Fruit fly (Drosophila melanogaster) whole organism, prepupa: ENCODE measurements around the gene CG32939.

ENCODE experiments used
- Blimp-1 ChIP-seq: fragments of 200-800 bp; sonication (Bioruptor generic); optimal IDR thresholded peaks from 3 replicates; lab custom pipeline; 2017; ENCODE audit warnings: missing biosample characterization, missing genetic modification characterization, mild to moderate bottlenecking, moderate library complexity, missing genetic modification reagents
- CG10631 ChIP-seq: fragments of 200-800 bp; sonication (Bioruptor generic); optimal IDR thresholded peaks from 2 replicates; lab custom pipeline; 2016; ENCODE audit warnings: missing biosample characterization, missing genetic modification characterization
- CG10669 ChIP-seq: fragments of 200-800 bp; sonication (Bioruptor generic); optimal IDR thresholded peaks from 3 replicates; lab custom pipeline; 2018; ENCODE audit warnings: missing biosample characterization, mild to moderate bottlenecking, missing genetic modification characterization, moderate library complexity
- CG11294 ChIP-seq: fragments of 200-800 bp; sonication (Bioruptor generic); IDR thresholded peaks from 2 replicates; pipeline ENCODE4 v1.3.6; 2022; ENCODE audit warnings: missing biosample characterization, missing genetic modification characterization
- CG11762 ChIP-seq: fragments of 200-800 bp; sonication (Bioruptor generic); optimal IDR thresholded peaks from 3 replicates; lab custom pipeline; 2016; ENCODE audit warnings: missing biosample characterization, missing genetic modification characterization; ENCODE audit not compliant: insufficient read depth
- CG11902 ChIP-seq: fragments of 200-800 bp; sonication (Bioruptor generic); optimal IDR thresholded peaks from 3 replicates; lab custom pipeline; 2016; ENCODE audit warnings: missing biosample characterization, missing genetic modification characterization
- CG1621 ChIP-seq: fragments of 200-800 bp; sonication (Bioruptor generic); optimal IDR thresholded peaks from 3 replicates; lab custom pipeline; 2018; ENCODE audit warnings: missing biosample characterization, mild to moderate bottlenecking, missing genetic modification characterization
- CG3032 ChIP-seq: fragments of 200-800 bp; optimal IDR thresholded peaks from 2 replicates; lab custom pipeline; 2019; ENCODE audit warnings: missing biosample characterization, mild to moderate bottlenecking, missing genetic modification characterization, moderate library complexity
- CG31627 ChIP-seq: fragments of 200-800 bp; sonication (Bioruptor generic); optimal IDR thresholded peaks from 3 replicates; lab custom pipeline; 2016; ENCODE audit warnings: missing biosample characterization, missing genetic modification characterization
- CG34406 ChIP-seq: fragments of 200-800 bp; sonication (Bioruptor generic); optimal IDR thresholded peaks from 3 replicates; lab custom pipeline; 2016; ENCODE audit warnings: missing biosample characterization, missing genetic modification characterization
- CG3919 ChIP-seq: fragments of 200-800 bp; sonication (Bioruptor generic); optimal IDR thresholded peaks from 3 replicates; lab custom pipeline; 2016; ENCODE audit warnings: missing biosample characterization, missing genetic modification characterization
- CG4318 ChIP-seq: fragments of 200-800 bp; sonication (Bioruptor generic); optimal IDR thresholded peaks from 3 replicates; lab custom pipeline; 2017; ENCODE audit warnings: missing biosample characterization, mild to moderate bottlenecking, missing genetic modification characterization
- CG6163 ChIP-seq: fragments of 200-800 bp; sonication (Bioruptor generic); IDR thresholded peaks from 3 replicates; pipeline ENCODE4 v1.3.6; 2022; ENCODE audit warnings: missing biosample characterization, missing genetic modification characterization
- CG6276 ChIP-seq: fragments of 200-800 bp; sonication (Bioruptor generic); optimal IDR thresholded peaks from 2 replicates; lab custom pipeline; 2017; ENCODE audit warnings: missing biosample characterization, mild to moderate bottlenecking, missing genetic modification characterization
- CG6792 ChIP-seq: fragments of 200-800 bp; sonication (Bioruptor generic); optimal IDR thresholded peaks from 3 replicates; lab custom pipeline; 2016; ENCODE audit warnings: missing biosample characterization, missing genetic modification characterization
- CG6854 ChIP-seq: fragments of 200-800 bp; sonication (Bioruptor generic); optimal IDR thresholded peaks from 2 replicates; lab custom pipeline; 2017; ENCODE audit warnings: missing biosample characterization, mild to moderate bottlenecking, missing genetic modification characterization
- CG8119 ChIP-seq: fragments of 200-800 bp; sonication (Bioruptor generic); IDR thresholded peaks from 3 replicates; pipeline ENCODE4 v1.3.6; 2022; ENCODE audit warnings: missing biosample characterization, missing genetic modification characterization
- CG8319 ChIP-seq: fragments of 200-800 bp; sonication (Bioruptor generic); optimal IDR thresholded peaks from 3 replicates; lab custom pipeline; 2016; ENCODE audit warnings: missing biosample characterization, missing genetic modification characterization
- CG8632 ChIP-seq: fragments of 200-800 bp; sonication (Bioruptor generic); optimal IDR thresholded peaks from 3 replicates; lab custom pipeline; 2016; ENCODE audit warnings: missing biosample characterization, missing genetic modification characterization
- Eip75B ChIP-seq: fragments of 200-800 bp; sonication (Bioruptor generic); optimal IDR thresholded peaks from 3 replicates; lab custom pipeline; 2016; ENCODE audit warnings: missing biosample characterization, missing genetic modification characterization
- Eip78C ChIP-seq: fragments of 200-800 bp; sonication (Bioruptor generic); peaks from one replicate; lab custom pipeline; 2016; ENCODE audit warnings: missing biosample characterization, missing genetic modification characterization
- Eip93F ChIP-seq: fragments of 200-800 bp; sonication (Bioruptor generic); optimal IDR thresholded peaks from 2 replicates; lab custom pipeline; 2016; ENCODE audit warnings: missing biosample characterization, mild to moderate bottlenecking, missing genetic modification characterization
- Ets21C ChIP-seq: fragments of 200-800 bp; sonication (Bioruptor generic); optimal IDR thresholded peaks from 3 replicates; lab custom pipeline; 2016; ENCODE audit warnings: missing biosample characterization, missing genetic modification characterization
- Gug ChIP-seq: fragments of 200-800 bp; sonication (Bioruptor generic); IDR thresholded peaks from 2 replicates; pipeline ENCODE4 v1.3.6; 2022; ENCODE audit warnings: missing biosample characterization, missing genetic modification characterization
- Hr38 ChIP-seq: sonication (Bioruptor generic); optimal IDR thresholded peaks from 2 replicates; lab custom pipeline; 2016; ENCODE audit warnings: missing biosample characterization, missing genetic modification characterization
- Hr39 ChIP-seq: fragments of 200-800 bp; sonication (Bioruptor generic); optimal IDR thresholded peaks from 2 replicates; lab custom pipeline; 2016; ENCODE audit warnings: missing biosample characterization, missing genetic modification characterization
- Hr4 ChIP-seq: fragments of 200-800 bp; sonication (Bioruptor generic); optimal IDR thresholded peaks from 3 replicates; lab custom pipeline; 2016; ENCODE audit warnings: missing biosample characterization, missing genetic modification characterization
- Lpt ChIP-seq: fragments of 200-800 bp; sonication (Bioruptor generic); optimal IDR thresholded peaks from 3 replicates; lab custom pipeline; 2016; ENCODE audit warnings: missing biosample characterization, missing genetic modification characterization
- Met ChIP-seq: fragments of 200-800 bp; sonication (Bioruptor generic); optimal IDR thresholded peaks from 3 replicates; lab custom pipeline; 2016; ENCODE audit warnings: missing biosample characterization, missing genetic modification characterization
- OdsH ChIP-seq: fragments of 200-800 bp; sonication (Bioruptor generic); optimal IDR thresholded peaks from 3 replicates; lab custom pipeline; 2016; ENCODE audit warnings: missing biosample characterization, missing genetic modification characterization
- Smox ChIP-seq: fragments of 200-800 bp; sonication (Bioruptor generic); optimal IDR thresholded peaks from 3 replicates; lab custom pipeline; 2016; ENCODE audit warnings: missing biosample characterization, missing genetic modification characterization
- Sox102F ChIP-seq: fragments of 200-800 bp; sonication (Bioruptor generic); optimal IDR thresholded peaks from 2 replicates; lab custom pipeline; 2016; ENCODE audit warnings: missing biosample characterization, mild to moderate bottlenecking, missing genetic modification characterization
- Sox14 ChIP-seq: fragments of 200-800 bp; sonication (Bioruptor generic); optimal IDR thresholded peaks from 3 replicates; lab custom pipeline; 2016; ENCODE audit warnings: missing biosample characterization, missing genetic modification characterization
- Sox15 ChIP-seq: fragments of 200-800 bp; sonication (Bioruptor generic); optimal IDR thresholded peaks from 3 replicates; lab custom pipeline; 2016; ENCODE audit warnings: missing biosample characterization, missing genetic modification characterization
- achi ChIP-seq: fragments of 200-800 bp; sonication (Bioruptor generic); optimal IDR thresholded peaks from 3 replicates; lab custom pipeline; 2016; ENCODE audit warnings: missing biosample characterization, missing genetic modification characterization
- dac ChIP-seq: fragments of 200-800 bp; sonication (Bioruptor generic); optimal IDR thresholded peaks from 2 replicates; lab custom pipeline; 2017; ENCODE audit warnings: missing biosample characterization, mild to moderate bottlenecking, missing genetic modification characterization
- dsx ChIP-seq: fragments of 200-800 bp; optimal IDR thresholded peaks from 3 replicates; lab custom pipeline; 2019; ENCODE audit warnings: missing biosample characterization, mild to moderate bottlenecking, missing genetic modification characterization, moderate library complexity; ENCODE audit not compliant: poor library complexity, severe bottlenecking
- esn ChIP-seq: fragments of 200-800 bp; sonication (Bioruptor generic); optimal IDR thresholded peaks from 2 replicates; lab custom pipeline; 2016; ENCODE audit warnings: missing biosample characterization, mild to moderate bottlenecking, missing genetic modification characterization, moderate library complexity
- fd59A ChIP-seq: fragments of 200-800 bp; sonication (Bioruptor generic); optimal IDR thresholded peaks from 2 replicates; lab custom pipeline; 2017; ENCODE audit warnings: missing biosample characterization, mild to moderate bottlenecking, missing genetic modification characterization, missing genetic modification reagents
- fd85E ChIP-seq: fragments of 200-800 bp; sonication (Bioruptor generic); optimal IDR thresholded peaks from 3 replicates; lab custom pipeline; 2016; ENCODE audit warnings: missing biosample characterization, missing genetic modification characterization
- fkh ChIP-seq: fragments of 200-800 bp; sonication (Bioruptor generic); optimal IDR thresholded peaks from 3 replicates; lab custom pipeline; 2017; ENCODE audit warnings: missing biosample characterization, mild to moderate bottlenecking, missing genetic modification characterization, moderate library complexity
- lz ChIP-seq: fragments of 200-800 bp; sonication (Bioruptor generic); optimal IDR thresholded peaks from 3 replicates; lab custom pipeline; 2016; ENCODE audit warnings: missing biosample characterization, missing genetic modification characterization
- topi ChIP-seq: fragments of 200-800 bp; sonication (Bioruptor generic); optimal IDR thresholded peaks from 3 replicates; lab custom pipeline; 2016; ENCODE audit warnings: missing biosample characterization, missing genetic modification characterization
- vri ChIP-seq: fragments of 200-800 bp; sonication (Bioruptor generic); optimal IDR thresholded peaks from 3 replicates; lab custom pipeline; 2016; ENCODE audit warnings: missing biosample characterization, mild to moderate bottlenecking, missing genetic modification characterization

CG32939 gene

DNA sequence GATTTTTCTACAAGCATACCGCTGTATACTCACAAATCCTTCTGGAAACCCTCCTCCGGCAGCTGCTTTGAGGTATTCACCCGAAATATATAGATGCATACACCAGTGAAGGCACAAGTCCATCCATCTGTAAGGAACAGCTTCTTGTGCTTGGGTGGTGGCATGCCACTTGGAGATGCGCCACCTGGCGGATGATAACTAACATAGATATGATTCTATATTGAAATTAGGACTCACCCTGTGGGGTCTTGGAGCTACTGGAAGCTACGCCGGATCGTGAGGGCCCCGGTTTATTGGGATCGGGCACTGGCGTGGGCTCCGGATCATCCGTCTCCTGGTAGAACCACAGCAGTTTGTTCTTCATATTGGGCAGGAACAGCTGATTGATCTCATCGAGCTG is 19.7 kb upstream of the CG32939 start:
- no peak for TF ChIP-seq achi (GFP tag; lab: Kevin White, UChicago)
- TF ChIP-seq CG10631 (GFP tag; lab: Kevin White, UChicago) = no peak
- no peak for TF ChIP-seq dac
- no peak for TF ChIP-seq CG10669 (GFP tag; lab: Kevin White, UChicago)
- TF ChIP-seq CG6792 (GFP tag; lab: Kevin White, UChicago) = no peak
- no peak for TF ChIP-seq CG11294 (GFP tag; lab: Robert Waterston, UW)
- TF ChIP-seq Gug (GFP tag; lab: Robert Waterston, UW) = no peak
- TF ChIP-seq dsx (GFP tag; lab: Kevin White, UChicago) = no peak
- no peak for TF ChIP-seq fd59A (GFP tag; lab: Kevin White, UChicago)
- no peak for TF ChIP-seq Smox (GFP tag; lab: Kevin White, UChicago)
- no peak for TF ChIP-seq CG8632 (GFP tag; lab: Kevin White, UChicago)
- no peak for TF ChIP-seq Eip93F (GFP tag; lab: Kevin White, UChicago)
- TF ChIP-seq CG8319 = no peak
- TF ChIP-seq CG1621 = no peak
- TF ChIP-seq fd85E (GFP tag; lab: Kevin White, UChicago) = no peak
- no peak for TF ChIP-seq Met (GFP tag; lab: Kevin White, UChicago)
- TF ChIP-seq fkh (GFP tag; lab: Kevin White, UChicago) = no peak
- no peak for TF ChIP-seq CG34406
- TF ChIP-seq Blimp-1 (GFP tag; lab: Kevin White, UChicago) = no peak

DNA sequence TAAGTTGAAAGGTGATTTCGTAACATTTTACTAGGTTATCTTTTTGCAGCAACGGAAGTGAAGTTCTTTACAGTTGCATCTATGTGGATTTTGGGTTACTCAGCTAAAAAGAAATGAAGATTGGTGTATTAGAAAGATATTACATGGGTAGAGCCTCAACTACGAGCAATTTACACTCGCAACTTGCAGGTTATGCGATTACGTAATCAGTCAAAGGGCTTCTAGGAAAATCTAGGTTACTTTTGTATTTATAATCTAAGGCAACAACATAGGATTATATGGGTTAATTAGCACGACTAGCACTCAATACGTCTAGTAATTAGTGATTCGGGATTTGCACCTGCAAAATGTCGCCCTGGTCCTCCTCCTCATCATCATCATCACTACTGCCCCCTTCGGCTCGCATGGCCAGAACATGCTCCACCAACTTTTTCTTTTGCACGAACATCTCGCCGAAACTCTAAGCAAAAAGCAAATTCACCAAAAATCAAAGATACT is 18.6 kb upstream of the CG32939 start, which contains the start of gene Dhc1:
TSS of gene Dhc1 (minus strand) at position 448 of the 498 bp plus-strand sequence.
- TF ChIP-seq CG34406 = no peak
- no peak for TF ChIP-seq topi (GFP tag; lab: Kevin White, UChicago)
- no peak for TF ChIP-seq CG6276 (GFP tag; lab: Kevin White, UChicago)
- no peak for TF ChIP-seq Eip75B (GFP tag; lab: Kevin White, UChicago)
- no peak for TF ChIP-seq CG1621
- TF ChIP-seq Hr38 (GFP tag; lab: Kevin White, UChicago) = no peak
- TF ChIP-seq CG6854 (GFP tag; lab: Kevin White, UChicago) = no peak
- TF ChIP-seq esn (GFP tag; lab: Kevin White, UChicago) = no peak
- no peak for TF ChIP-seq CG8632 (GFP tag; lab: Kevin White, UChicago)
- no peak for TF ChIP-seq Blimp-1 (GFP tag; lab: Kevin White, UChicago)
- no peak for TF ChIP-seq OdsH (GFP tag; lab: Kevin White, UChicago)
- TF ChIP-seq, all 60 proteins: peak for 0

DNA sequence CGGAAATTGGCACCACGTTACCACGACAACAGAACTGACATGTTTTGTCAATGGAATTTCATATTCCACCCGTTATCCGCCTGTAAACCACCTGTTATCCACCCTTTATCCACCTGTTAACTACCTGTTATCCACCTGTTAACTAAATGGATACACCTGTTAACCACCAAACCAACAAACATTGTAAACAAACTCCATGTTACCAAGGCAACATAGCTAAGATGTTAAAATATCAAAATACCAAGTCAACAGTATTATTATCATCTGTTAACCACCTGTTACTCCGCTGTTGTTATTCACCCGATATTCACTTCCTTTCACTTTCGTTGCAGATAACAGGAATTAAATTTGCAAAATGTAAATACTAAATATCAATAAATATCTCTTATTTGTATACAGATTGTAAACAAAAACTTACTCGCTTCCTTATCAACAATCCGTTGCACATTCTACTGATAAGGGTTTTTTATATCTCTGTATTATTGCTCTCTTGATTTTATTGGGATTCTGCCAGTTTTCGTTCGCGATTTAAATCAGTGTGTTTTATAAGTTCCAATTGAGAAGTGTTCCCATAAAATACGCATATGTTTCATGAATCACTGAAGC is 17.8 kb upstream of the CG32939 start, which contains the start of gene Nepl12:
TSS of gene Nepl12 (plus strand) at position 556 of the 606 bp plus-strand sequence.
- TF ChIP-seq Ets21C (no peak), CG6854 (GFP tag; lab: Kevin White, UChicago) (no peak), fd59A (GFP tag; lab: Kevin White, UChicago) (no peak), Gug (GFP tag; lab: Robert Waterston, UW) (no peak), achi (GFP tag; lab: Kevin White, UChicago) (peak; percentile 8), CG34406 (peak; percentile 9), CG11762 (no peak), CG8632 (GFP tag; lab: Kevin White, UChicago) (peak; percentile 27), CG4318 (GFP tag; lab: Kevin White, UChicago) (no peak), Eip78C (GFP tag; lab: Kevin White, UChicago) (no peak), Sox14 (no peak), CG11902 (GFP tag; lab: Kevin White, UChicago) (peak; percentile 19), CG6163 (GFP tag; lab: Robert Waterston, UW) (no peak), dac (no peak), Smox (GFP tag; lab: Kevin White, UChicago) (no peak), CG6792 (GFP tag; lab: Kevin White, UChicago) (peak; percentile 12), CG3032 (no peak), CG8119 (GFP tag; lab: Robert Waterston, UW) (no peak), Hr38 (GFP tag; lab: Kevin White, UChicago) (no peak), CG10669 (GFP tag; lab: Kevin White, UChicago) (no peak), Hr4 (GFP tag; lab: Kevin White, UChicago) (no peak), Sox15 (GFP tag; lab: Kevin White, UChicago) (no peak), topi (GFP tag; lab: Kevin White, UChicago) (no peak), CG3919 (no peak), Lpt (no peak), CG31627 (no peak), Sox102F (GFP tag; lab: Kevin White, UChicago) (no peak), vri (GFP tag; lab: Kevin White, UChicago) (no peak), Eip93F (GFP tag; lab: Kevin White, UChicago) (no peak), CG8319 (peak; percentile 18), Hr39 (no peak), lz (no peak), CG6276 (GFP tag; lab: Kevin White, UChicago) (no peak)
